Worm (Caenorhabditis elegans): ENCODE measurements around the gene flad-1.

The flad-1 gene

ce11 chrII:9956116-9956515 is 12.2 kb downstream of the flad-1 start:
- TF ChIP-seq lin-11 (tag; optimal IDR thresholded peaks at IDR 0.05) (peak; percentile 10), dmd-4 (tag; optimal IDR thresholded peaks at IDR 0.05) (no peak), nhr-23 (tag; optimal IDR thresholded peaks at IDR 0.05) (no peak), lsy-2 (tag; optimal IDR thresholded peaks at IDR 0.05) (no peak)

ce11 chrII:9960127-9960526 is 16.2 kb downstream of the flad-1 start:
- TF ChIP-seq sma-3 (GFP tag; optimal IDR thresholded peaks at IDR 0.05) = no peak
- no peak for TF ChIP-seq nhr-6 (tag; optimal IDR thresholded peaks at IDR 0.05)

- peak; percentile 36 for TF ChIP-seq fos-1 (tag; optimal IDR thresholded peaks at IDR 0.05)
- TF ChIP-seq ZK546.5 (tag; optimal IDR thresholded peaks at IDR 0.05) = no peak
Observed at ce11 chrII:9963808-9964207, 19.9 kb downstream of the flad-1 start.

- TF ChIP-seq nhr-21 (tag; optimal IDR thresholded peaks at IDR 0.05) = no peak
- TF ChIP-seq ztf-1 (GFP tag; conservative IDR thresholded peaks at IDR 0.05) = no peak
- TF ChIP-seq mbf-1 (tag; optimal IDR thresholded peaks at IDR 0.05) = no peak
- TF ChIP-seq lsy-2 (tag; optimal IDR thresholded peaks at IDR 0.05) = no peak
- no peak for TF ChIP-seq lin-39 (tag; optimal IDR thresholded peaks at IDR 0.05)
Observed at ce11 chrII:9965325-9965724, 21.4 kb downstream of the flad-1 start.

ce11 chrII:9966954-9967353 is 23.0 kb downstream of the flad-1 start, which contains the start of gene dtmk-1:
dtmk-1 (minus strand) TSS chrII:9967099.
- TF ChIP-seq sma-9 (GFP tag; optimal IDR thresholded peaks at IDR 0.05) (peak; percentile 15), sma-9 (tag; optimal IDR thresholded peaks at IDR 0.05) (no peak), sem-4 (tag; optimal IDR thresholded peaks at IDR 0.05) (no peak), nhr-10 (tag; optimal IDR thresholded peaks at IDR 0.05) (no peak)

ce11 chrII:9967999-9968706 is 24.2 kb downstream of the flad-1 start, which contains the start of the genes R53.4 and psf-1:
R53.4 (minus strand) TSS chrII:9968049.
psf-1 (plus strand) TSS chrII:9968673.
- peak; percentile 41 for TF ChIP-seq sma-3 (GFP tag; optimal IDR thresholded peaks at IDR 0.05)
- TF ChIP-seq fos-1 (tag; optimal IDR thresholded peaks at IDR 0.05) = no peak
- no peak for TF ChIP-seq ztf-11 (tag; optimal IDR thresholded peaks at IDR 0.05)
- TF ChIP-seq crh-2 (tag; optimal IDR thresholded peaks at IDR 0.05) = peak; percentile 69
- TF ChIP-seq F13H6.1 (tag; optimal IDR thresholded peaks at IDR 0.05) = peak; percentile 31
- TF ChIP-seq nhr-21 (tag; optimal IDR thresholded peaks at IDR 0.05) = peak; percentile 34
- peak; percentile 13 for TF ChIP-seq blmp-1 (tag; optimal IDR thresholded peaks at IDR 0.05; ENCODE audit: insufficient read depth)
- peak; percentile 82 for TF ChIP-seq C34F6.9 (tag; optimal IDR thresholded peaks at IDR 0.05)
- TF ChIP-seq sma-9 (GFP tag; optimal IDR thresholded peaks at IDR 0.05) = peak; percentile 68
- no peak for TF ChIP-seq sma-9 (tag; optimal IDR thresholded peaks at IDR 0.05)
- peak; percentile 88 for TF ChIP-seq unc-55 (GFP tag; optimal IDR thresholded peaks at IDR 0.05)
- TF ChIP-seq lin-11 (tag; optimal IDR thresholded peaks at IDR 0.05) = peak; percentile 54
- peak; percentile 47 to 87 for TF ChIP-seq lsy-2 (tag; optimal IDR thresholded peaks at IDR 0.05)
- TF ChIP-seq unc-39 (tag; optimal IDR thresholded peaks at IDR 0.05) = no peak
- peak; percentile 70 for TF ChIP-seq gmeb-1 (tag; optimal IDR thresholded peaks at IDR 0.05)
- TF ChIP-seq lin-13 (GFP tag; optimal IDR thresholded peaks at IDR 0.05) = peak; percentile 22
- TF ChIP-seq nhr-129 (tag; optimal IDR thresholded peaks at IDR 0.05) = peak; percentile 39
- no peak for TF ChIP-seq elt-3 (tag; optimal IDR thresholded peaks at IDR 0.05)

- TF ChIP-seq Y55F3AM.14 (GFP tag; optimal IDR thresholded peaks at IDR 0.05) = no peak
- no peak for TF ChIP-seq mab-5 (tag; optimal IDR thresholded peaks at IDR 0.05)
- no peak for TF ChIP-seq elt-3 (tag; optimal IDR thresholded peaks at IDR 0.05)
- TF ChIP-seq fos-1 (tag; optimal IDR thresholded peaks at IDR 0.05) = no peak
- TF ChIP-seq nhr-25 (tag; optimal IDR thresholded peaks at IDR 0.05) = no peak
- no peak for TF ChIP-seq alr-1 (tag; optimal IDR thresholded peaks at IDR 0.05)
- TF ChIP-seq ZK546.5 (tag; optimal IDR thresholded peaks at IDR 0.05) = no peak
Observed at ce11 chrII:9970438-9971092, 26.6 kb downstream of the flad-1 start, which contains the start of gene R53.5. R53.5 (minus strand) TSS chrII:9970488.

Measured in whole organism, L2 larva.